Worm (Caenorhabditis elegans): ENCODE data around the gene abts-2.

DNA sequence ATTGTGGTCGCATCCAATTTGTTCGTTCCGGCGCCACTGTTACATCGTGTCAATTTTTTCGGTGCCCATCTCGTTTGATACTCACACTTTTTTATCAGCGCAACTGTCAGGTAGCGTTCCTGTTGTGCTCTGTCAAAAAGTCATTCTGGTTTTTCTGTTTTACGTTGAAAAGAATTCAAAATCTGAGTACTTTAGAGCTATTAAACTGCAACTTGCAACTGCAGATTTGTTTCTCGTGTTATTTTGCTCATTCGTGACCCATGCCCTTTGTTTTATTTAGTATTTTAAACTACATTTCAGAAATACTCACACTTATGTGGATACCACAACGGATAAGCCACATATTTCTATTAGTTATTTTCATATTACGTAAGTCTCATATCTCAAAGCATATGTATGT is 24.9 kb upstream of the abts-2 start, which contains the start of gene lev-8:
- TF ChIP-seq nhr-11 (tag; optimal IDR thresholded peaks at IDR 0.05) (no peak), nfya-1 (tag; optimal IDR thresholded peaks at IDR 0.05; ENCODE audit: insufficient read depth) (no peak), egl-27 (tag; optimal IDR thresholded peaks at IDR 0.05) (no peak), skn-1 (tag; optimal IDR thresholded peaks at IDR 0.05) (no peak), nhr-25 (tag; optimal IDR thresholded peaks at IDR 0.05) (no peak), elt-3 (tag; optimal IDR thresholded peaks at IDR 0.05) (no peak), elt-2 (tag; optimal IDR thresholded peaks at IDR 0.05) (no peak), ceh-28 (tag; optimal IDR thresholded peaks at IDR 0.05) (no peak), ama-1 (optimal IDR thresholded peaks at IDR 0.05) (no peak), lin-39 (tag; optimal IDR thresholded peaks at IDR 0.05) (no peak), ZK546.5 (tag; optimal IDR thresholded peaks at IDR 0.05) (no peak), nhr-77 (tag; optimal IDR thresholded peaks at IDR 0.05) (no peak)
